Fruit fly (Drosophila melanogaster): ENCODE measurements around the gene mtg.

mtg gene

DNA sequence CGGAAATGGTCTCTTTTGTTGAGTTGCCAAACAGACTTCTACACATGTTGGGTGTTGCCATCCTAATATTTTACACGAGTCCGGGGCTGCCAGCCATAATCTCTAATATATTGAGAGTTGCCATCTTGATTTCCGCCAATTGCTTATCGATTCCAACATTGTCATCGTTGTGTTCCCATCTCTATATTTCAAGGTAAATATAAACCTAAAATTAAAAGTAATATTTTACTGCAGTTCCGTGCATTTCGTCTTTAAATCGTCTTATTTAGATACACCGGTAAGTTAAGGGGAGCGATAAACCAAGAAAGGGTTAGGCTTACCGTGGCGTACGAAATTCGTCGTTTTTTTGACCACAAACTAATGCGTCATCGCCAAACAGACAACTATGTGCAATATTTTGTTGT is 16.9 kb upstream of the mtg start, which contains the start of gene PolI (continued):
- TF ChIP-seq CG13624 (GFP tag; optimal IDR thresholded peaks at IDR 0.05) (peak; percentile 60), tll (GFP tag; optimal IDR thresholded peaks at IDR 0.05) (no peak), Mrtf (GFP tag; IDR thresholded peaks at IDR 0.05) (no peak), seq (GFP tag; IDR thresholded peaks at IDR 0.05) (no peak), CG1832 (GFP tag; optimal IDR thresholded peaks at IDR 0.05) (no peak), CG33213 (GFP tag; optimal IDR thresholded peaks at IDR 0.05) (peak; percentile 76), sqz (GFP tag; optimal IDR thresholded peaks at IDR 0.05) (no peak), Atf6 (GFP tag; IDR thresholded peaks at IDR 0.05) (no peak), run (tag; optimal IDR thresholded peaks at IDR 0.05) (peak; percentile 19), zf30C (GFP tag; optimal IDR thresholded peaks at IDR 0.05) (no peak), CG9876 (GFP tag; optimal IDR thresholded peaks at IDR 0.05) (no peak), Ada2b (GFP tag; IDR thresholded peaks at IDR 0.05) (no peak), toy (GFP tag; IDR thresholded peaks at IDR 0.05) (no peak), CG2875 (GFP tag; optimal IDR thresholded peaks at IDR 0.05) (no peak), hbn (GFP tag; IDR thresholded peaks at IDR 0.05; ENCODE audit: partially characterized antibody) (0 out of 2 replicates have a peak, but pooled peaks have one; percentile 30), ind (GFP tag; optimal IDR thresholded peaks at IDR 0.05) (peak; percentile 8), usp (GFP tag; optimal IDR thresholded peaks at IDR 0.05) (no peak), maf-S (GFP tag; optimal IDR thresholded peaks at IDR 0.05) (peak; percentile 36), stwl (tag; optimal IDR thresholded peaks at IDR 0.05) (peak; percentile 72), CG16815 (GFP tag; optimal IDR thresholded peaks at IDR 0.05) (no peak), luna (GFP tag; optimal IDR thresholded peaks at IDR 0.05) (peak; percentile 41), C15 (GFP tag; IDR thresholded peaks at IDR 0.05) (no peak), BEAF-32 (GFP tag; optimal IDR thresholded peaks at IDR 0.05) (peak; percentile 64), Sry-β (GFP tag; optimal IDR thresholded peaks at IDR 0.05) (no peak), chif (GFP tag; optimal IDR thresholded peaks at IDR 0.05) (peak in 1 of 2 experiments; percentile 13), E2f2 (GFP tag; IDR thresholded peaks at IDR 0.05) (peak; percentile 61), bbx (GFP tag; IDR thresholded peaks at IDR 0.05; ENCODE audit: partially characterized antibody) (peak; percentile 52), caup (GFP tag; optimal IDR thresholded peaks at IDR 0.05; ENCODE audit: severe bottlenecking) (peak; percentile 10), al (GFP tag; IDR thresholded peaks at IDR 0.05) (no peak), CG12236 (GFP tag; optimal IDR thresholded peaks at IDR 0.05) (no peak), Meics (GFP tag; optimal IDR thresholded peaks at IDR 0.05) (no peak), Optix (GFP tag; IDR thresholded peaks at IDR 0.05) (no peak), CG11723 (GFP tag; optimal IDR thresholded peaks at IDR 0.05) (no peak), CG32772 (GFP tag; IDR thresholded peaks at IDR 0.05) (no peak), klu (GFP tag; IDR thresholded peaks at IDR 0.05) (no peak), gt (GFP tag; IDR thresholded peaks at IDR 0.05) (no peak), lov (optimal IDR thresholded peaks at IDR 0.05) (no peak), lov (GFP tag; IDR thresholded peaks at IDR 0.05) (no peak), ac (GFP tag; optimal IDR thresholded peaks at IDR 0.05) (no peak), CG2120 (GFP tag; optimal IDR thresholded peaks at IDR 0.05) (peak; percentile 58), CG17802 (tag; optimal IDR thresholded peaks at IDR 0.05) (no peak), CG11696 (GFP tag; IDR thresholded peaks at IDR 0.05) (no peak), wdn (GFP tag; IDR thresholded peaks at IDR 0.05) (no peak), CG9797 (GFP tag; optimal IDR thresholded peaks at IDR 0.05) (peak; percentile 57), disco-r (GFP tag; optimal IDR thresholded peaks at IDR 0.05) (no peak), CG31388 (GFP tag; optimal IDR thresholded peaks at IDR 0.05) (no peak), pita (GFP tag; optimal IDR thresholded peaks at IDR 0.05) (peak; percentile 46), CG4404 (GFP tag; IDR thresholded peaks at IDR 0.05) (no peak), lbe (GFP tag; optimal IDR thresholded peaks at IDR 0.05) (peak; percentile 21), croc (GFP tag; conservative IDR thresholded peaks at IDR 0.05) (no peak), lilli (GFP tag; optimal IDR thresholded peaks at IDR 0.05) (peak; percentile 53), CG8281 (tag; optimal IDR thresholded peaks at IDR 0.05) (no peak)

Data from whole organism, embryonic.